Worm (Caenorhabditis elegans) whole organism, midembryonic: ENCODE measurements around the gene ZC262.2.

Source experiments
- tab-1 ChIP-seq: fragments of 200-800 bp; sonication (Bioruptor generic); IDR thresholded peaks from 2 replicates; pipeline ENCODE4 v1.3.6; 2022; ENCODE audit warnings: missing genetic modification characterization, missing compliant biosample characterization
- ztf-29 ChIP-seq: fragments of 200-800 bp; sonication (Bioruptor generic); IDR thresholded peaks from 2 replicates; pipeline ENCODE4 v1.3.6; 2022; ENCODE audit warnings: missing genetic modification reagents, missing genetic modification characterization, missing compliant biosample characterization

ce11 chrIII:8370846-8371257 is 39.0 kb downstream of the ZC262.2 start:
- no peak for TF ChIP-seq ztf-29
- TF ChIP-seq tab-1 (GFP tag; lab: Robert Waterston, UW) = no peak
